Fruit fly (Drosophila melanogaster) whole organism, embryonic: ENCODE data around the gene CG5835.
A peak's percentile ranks its signal among the peaks of the same experiment; 100 is the strongest.

ENCODE experiments used
- Abd-B ChIP-seq: fragments of 200-800 bp; sonication (Bioruptor generic); optimal IDR thresholded peaks from 2 replicates; lab custom pipeline; 2018; ENCODE audit warnings: missing biosample characterization, mild to moderate bottlenecking, missing genetic modification characterization, moderate library complexity
- Adf1 ChIP-seq: fragments of 200-800 bp; sonication (Bioruptor generic); IDR thresholded peaks from 2 replicates; pipeline ENCODE4 v1.3.6; 2022; ENCODE audit warnings: missing biosample characterization, missing genetic modification characterization
- B-H2 ChIP-seq: fragments of 200-800 bp; sonication (Bioruptor generic); optimal IDR thresholded peaks from 2 replicates; lab custom pipeline; 2018; ENCODE audit warnings: missing biosample characterization, mild to moderate bottlenecking, missing genetic modification characterization
- CG10543 ChIP-seq: fragments of 200-800 bp; sonication (Bioruptor generic); optimal IDR thresholded peaks from 3 replicates; lab custom pipeline; 2017; ENCODE audit warnings: missing biosample characterization, mild to moderate bottlenecking, missing genetic modification characterization, moderate library complexity
- CG11456 ChIP-seq: fragments of 200-800 bp; sonication (Bioruptor generic); IDR thresholded peaks from 3 replicates; pipeline ENCODE4 v1.3.6; 2022; ENCODE audit warnings: missing biosample characterization, missing genetic modification characterization
- CG11504 ChIP-seq: fragments of 200-800 bp; sonication (Bioruptor generic); optimal IDR thresholded peaks from 3 replicates; lab custom pipeline; 2019; ENCODE audit warnings: missing biosample characterization, mild to moderate bottlenecking, missing genetic modification characterization, moderate library complexity
- CG11695 ChIP-seq: fragments of 200-800 bp; sonication (Bioruptor generic); IDR thresholded peaks from 3 replicates; pipeline ENCODE4 v1.3.6; 2022; ENCODE audit warnings: missing biosample characterization, missing genetic modification characterization
- CG12071 ChIP-seq: fragments of 200-800 bp; sonication (Bioruptor generic); optimal IDR thresholded peaks from 3 replicates; lab custom pipeline; 2018; ENCODE audit warnings: missing biosample characterization, mild to moderate bottlenecking, missing genetic modification characterization
- CG12236 ChIP-seq: fragments of 200-800 bp; sonication (Bioruptor generic); optimal IDR thresholded peaks from 2 replicates; lab custom pipeline; 2016; ENCODE audit warnings: missing biosample characterization, missing genetic modification characterization
- CG14441 ChIP-seq: fragments of 200-800 bp; sonication (Bioruptor generic); IDR thresholded peaks from 2 replicates; pipeline ENCODE4 v1.3.6; 2022; ENCODE audit warnings: missing biosample characterization, missing genetic modification characterization
- CG15011 ChIP-seq: fragments of 200-800 bp; sonication (Bioruptor generic); optimal IDR thresholded peaks from 3 replicates; lab custom pipeline; 2018; ENCODE audit warnings: missing biosample characterization, mild to moderate bottlenecking, missing genetic modification characterization
- CG15073 ChIP-seq: fragments of 200-800 bp; sonication (Bioruptor generic); optimal IDR thresholded peaks from 2 replicates; lab custom pipeline; 2016; ENCODE audit warnings: missing biosample characterization, missing genetic modification characterization
- CG17385 ChIP-seq: fragments of 200-800 bp; sonication (Bioruptor generic); optimal IDR thresholded peaks from 3 replicates; lab custom pipeline; 2018; ENCODE audit warnings: missing biosample characterization, mild to moderate bottlenecking, missing genetic modification characterization
- CG18262 ChIP-seq: fragments of 200-800 bp; optimal IDR thresholded peaks from 3 replicates; lab custom pipeline; 2019; ENCODE audit warnings: missing biosample characterization, mild to moderate bottlenecking, missing genetic modification characterization, moderate library complexity
- CG3065 ChIP-seq: fragments of 200-800 bp; sonication (Bioruptor generic); optimal IDR thresholded peaks from 2 replicates; lab custom pipeline; 2016; ENCODE audit warnings: missing biosample characterization, missing genetic modification characterization
- CG31388 ChIP-seq: fragments of 200-800 bp; sonication (Bioruptor generic); optimal IDR thresholded peaks from 2 replicates; lab custom pipeline; 2016; ENCODE audit warnings: missing biosample characterization, missing genetic modification characterization
- CG32767 ChIP-seq: fragments of 200-800 bp; sonication (Bioruptor generic); IDR thresholded peaks from 2 replicates; pipeline ENCODE4 v1.3.6; 2022; ENCODE audit warnings: missing biosample characterization, missing genetic modification characterization
- CG4282 ChIP-seq: fragments of 200-800 bp; sonication (Bioruptor generic); optimal IDR thresholded peaks from 2 replicates; lab custom pipeline; 2016; ENCODE audit warnings: missing biosample characterization, missing genetic modification characterization
- CG4404 ChIP-seq: fragments of 200-800 bp; sonication (Bioruptor generic); IDR thresholded peaks from 2 replicates; pipeline ENCODE4 v1.3.6; 2022; ENCODE audit warnings: missing biosample characterization, missing genetic modification characterization
- CG6654 ChIP-seq: fragments of 200-800 bp; sonication (Bioruptor generic); optimal IDR thresholded peaks from 2 replicates; lab custom pipeline; 2017; ENCODE audit warnings: missing biosample characterization, mild to moderate bottlenecking, missing genetic modification characterization
- CG6791 ChIP-seq: fragments of 200-800 bp; sonication (Bioruptor generic); IDR thresholded peaks from 3 replicates; pipeline ENCODE4 v1.3.6; 2022; ENCODE audit warnings: missing biosample characterization, missing genetic modification characterization; ENCODE audit not compliant: partially characterized antibody
- CG7271 ChIP-seq: fragments of 200-800 bp; sonication (Bioruptor generic); optimal IDR thresholded peaks from 2 replicates; lab custom pipeline; 2018; ENCODE audit warnings: missing biosample characterization, mild to moderate bottlenecking, missing genetic modification characterization, moderate library complexity
- CG9609 ChIP-seq: fragments of 200-800 bp; sonication (Bioruptor generic); optimal IDR thresholded peaks from 3 replicates; lab custom pipeline; 2016; ENCODE audit warnings: missing biosample characterization, missing genetic modification characterization
- Eip74EF ChIP-seq, 2 experiments: fragments of 200-800 bp in 1 of 2; fragments of >200 bp in 1 of 2; sonication (Bioruptor generic) in 1 of 2; optimal IDR thresholded peaks; 2 replicates each; lab custom pipeline; 2017 to 2019; ENCODE audit warnings: missing biosample characterization in 2 of 2, missing genetic modification characterization in 2 of 2, mild to moderate bottlenecking in 1 of 2, moderate library complexity in 1 of 2
- H15 ChIP-seq: fragments of 200-800 bp; sonication (Bioruptor generic); IDR thresholded peaks from 3 replicates; pipeline ENCODE4 v1.3.6; 2022; ENCODE audit warnings: missing biosample characterization, missing genetic modification characterization
- HLH4C ChIP-seq: fragments of 200-800 bp; sonication (Bioruptor generic); IDR thresholded peaks from 3 replicates; pipeline ENCODE4 v1.3.6; 2022; ENCODE audit warnings: missing biosample characterization, missing genetic modification characterization; ENCODE audit not compliant: partially characterized antibody
- Hand ChIP-seq: fragments of 200-800 bp; sonication (Bioruptor generic); optimal IDR thresholded peaks from 2 replicates; lab custom pipeline; 2017; ENCODE audit warnings: mild to moderate bottlenecking, missing biosample characterization, missing genetic modification reagents, missing genetic modification characterization
- Hr78 ChIP-seq, 2 experiments: fragments of 200-800 bp in 1 of 2; fragments of >200 bp in 1 of 2; sonication (Bioruptor generic) in 1 of 2; optimal IDR thresholded peaks; 2 replicates each; lab custom pipeline; 2017 to 2019; ENCODE audit warnings: missing biosample characterization in 2 of 2, missing genetic modification characterization in 2 of 2, mild to moderate bottlenecking in 1 of 2, moderate library complexity in 1 of 2
- MBD-R2 ChIP-seq: fragments of 200-800 bp; sonication (Bioruptor generic); IDR thresholded peaks from 2 replicates; pipeline ENCODE4 v1.3.6; 2022; ENCODE audit warnings: missing biosample characterization, missing genetic modification characterization
- NC2β ChIP-seq: fragments of 200-800 bp; sonication (Bioruptor generic); optimal IDR thresholded peaks from 2 replicates; lab custom pipeline; 2016; ENCODE audit warnings: missing biosample characterization, missing genetic modification characterization
- Sry-β ChIP-seq: fragments of 200-800 bp; sonication (Bioruptor generic); optimal IDR thresholded peaks from 2 replicates; lab custom pipeline; 2018; ENCODE audit warnings: missing biosample characterization, mild to moderate bottlenecking, missing genetic modification characterization, moderate library complexity
- Taf1 ChIP-seq: fragments of 200-800 bp; sonication (Bioruptor generic); IDR thresholded peaks from 2 replicates; pipeline ENCODE4 v1.3.6; 2022; ENCODE audit warnings: missing biosample characterization, missing genetic modification characterization
- Usf ChIP-seq: fragments of 200-800 bp; sonication (Bioruptor generic); optimal IDR thresholded peaks from 2 replicates; lab custom pipeline; 2017; ENCODE audit warnings: missing genotype, missing biosample characterization, missing genetic modification characterization
- YL-1 ChIP-seq: fragments of 200-800 bp; sonication (Bioruptor generic); optimal IDR thresholded peaks from 3 replicates; lab custom pipeline; 2017; ENCODE audit warnings: missing biosample characterization, mild to moderate bottlenecking, missing genetic modification characterization
- az2 ChIP-seq: fragments of 200-800 bp; sonication (Bioruptor generic); optimal IDR thresholded peaks from 3 replicates; lab custom pipeline; 2016; ENCODE audit warnings: missing biosample characterization, missing genetic modification characterization
- cato ChIP-seq: fragments of 200-800 bp; sonication (Bioruptor generic); optimal IDR thresholded peaks from 2 replicates; lab custom pipeline; 2016; ENCODE audit warnings: missing biosample characterization, missing genetic modification characterization, borderline replicate concordance
- cg ChIP-seq: fragments of 200-800 bp; sonication (Bioruptor generic); optimal IDR thresholded peaks from 3 replicates; lab custom pipeline; 2019; ENCODE audit warnings: missing biosample characterization, mild to moderate bottlenecking, missing genetic modification characterization, moderate library complexity
- chif ChIP-seq, 2 experiments: fragments of 200-800 bp; sonication (Bioruptor generic); optimal IDR thresholded peaks; 3 replicates each; lab custom pipeline; 2016; ENCODE audit warnings: missing biosample characterization in 2 of 2, missing genetic modification characterization in 2 of 2
- croc ChIP-seq: fragments of 200-800 bp; sonication (Bioruptor generic); conservative IDR thresholded peaks from 3 replicates; pipeline ENCODE4 v1.3.6; 2022; ENCODE audit warnings: missing biosample characterization, missing genetic modification characterization
- cwo ChIP-seq: fragments of 200-800 bp; sonication (Bioruptor generic); optimal IDR thresholded peaks from 3 replicates; lab custom pipeline; 2017; ENCODE audit warnings: missing biosample characterization, missing genetic modification characterization, mild to moderate bottlenecking, moderate library complexity, missing genetic modification reagents
- fru ChIP-seq: fragments of >200 bp; optimal IDR thresholded peaks from 2 replicates; lab custom pipeline; 2017
- ftz-f1 ChIP-seq: fragments of 200-800 bp; sonication (Bioruptor generic); optimal IDR thresholded peaks from 2 replicates; lab custom pipeline; 2016; ENCODE audit warnings: missing biosample characterization, missing genetic modification characterization
- hb ChIP-seq: fragments of 200-800 bp; sonication (Bioruptor generic); IDR thresholded peaks from 3 replicates; pipeline ENCODE4 v1.3.6; 2022; ENCODE audit warnings: missing biosample characterization, missing genetic modification characterization; ENCODE audit not compliant: partially characterized antibody
- klu ChIP-seq: fragments of 200-800 bp; sonication (Bioruptor generic); IDR thresholded peaks from 2 replicates; pipeline ENCODE4 v1.3.6; 2022; ENCODE audit warnings: missing biosample characterization, missing genetic modification characterization
- lmd ChIP-seq: fragments of 200-800 bp; sonication (Bioruptor generic); IDR thresholded peaks from 2 replicates; pipeline ENCODE4 v1.3.6; 2022; ENCODE audit warnings: missing biosample characterization, missing genetic modification characterization
- p53 ChIP-seq: fragments of 200-800 bp; sonication (Bioruptor generic); optimal IDR thresholded peaks from 2 replicates; lab custom pipeline; 2016; ENCODE audit warnings: missing biosample characterization, missing genetic modification characterization
- sima ChIP-seq: fragments of 200-800 bp; sonication (Bioruptor generic); optimal IDR thresholded peaks from 2 replicates; lab custom pipeline; 2016; ENCODE audit warnings: missing biosample characterization, missing genetic modification characterization
- slbo ChIP-seq: fragments of 200-800 bp; sonication (Bioruptor generic); IDR thresholded peaks from 2 replicates; pipeline ENCODE4 v1.3.6; 2022; ENCODE audit warnings: missing biosample characterization, missing genetic modification characterization
- vnd ChIP-seq: fragments of 200-800 bp; sonication (Bioruptor generic); IDR thresholded peaks from 3 replicates; pipeline ENCODE4 v1.3.6; 2022; ENCODE audit warnings: missing biosample characterization, missing genetic modification characterization; ENCODE audit not compliant: partially characterized antibody
- wek ChIP-seq: fragments of 200-800 bp; sonication (Bioruptor generic); optimal IDR thresholded peaks from 3 replicates; lab custom pipeline; 2018; ENCODE audit warnings: missing biosample characterization, mild to moderate bottlenecking, missing genetic modification characterization, moderate library complexity

The CG5835 gene

dm6 chr3R:19162135-19162616 is 8.7 kb upstream of the CG5835 start, which contains the start of the genes CG42359 and Nsun5 (continued):
- peak; percentile 85 for TF ChIP-seq CG32767 (GFP tag; lab: Robert Waterston, UW)
- peak; percentile 86 for TF ChIP-seq HLH4C (GFP tag; lab: Robert Waterston, UW)
- TF ChIP-seq CG15011 (GFP tag; lab: Kevin White, UChicago): peak; percentile 55
- peak in 1 of 2 experiments; percentile 63 for TF ChIP-seq Eip74EF (GFP tag; optimal IDR thresholded peaks at IDR 0.05; lab: Kevin White, UChicago)
- peak; percentile 83 for TF ChIP-seq p53
- peak; percentile 33; the same call in 1 of the 2 replicates for TF ChIP-seq Adf1
- peak; percentile 99 for TF ChIP-seq cwo (GFP tag; lab: Kevin White, UChicago)
- peak; percentile 85 for TF ChIP-seq CG12071 (GFP tag; lab: Kevin White, UChicago)
- TF ChIP-seq klu (GFP tag; lab: Robert Waterston, UW): peak; percentile 73
- peak; percentile 84 for TF ChIP-seq lmd (GFP tag; lab: Robert Waterston, UW)
- TF ChIP-seq az2 (GFP tag; lab: Kevin White, UChicago): peak; percentile 93
- TF ChIP-seq CG11504: peak; percentile 86
- TF ChIP-seq CG9609 (GFP tag; lab: Kevin White, UChicago): peak; percentile 93
- TF ChIP-seq CG17385 (GFP tag; lab: Kevin White, UChicago): peak; percentile 74
- peak; percentile 83 for TF ChIP-seq CG11695 (GFP tag; lab: Robert Waterston, UW)
- TF ChIP-seq Usf (GFP tag; lab: Kevin White, UChicago): peak; percentile 84
- TF ChIP-seq ftz-f1 (GFP tag; lab: Kevin White, UChicago): peak; percentile 98
- TF ChIP-seq CG7271: peak; percentile 84
- TF ChIP-seq CG11456: peak; percentile 91
- peak; percentile 79 for TF ChIP-seq CG3065 (GFP tag; lab: Kevin White, UChicago)
- TF ChIP-seq slbo (GFP tag; lab: Robert Waterston, UW): peak; percentile 95
- peak; percentile 86 for TF ChIP-seq CG6791 (GFP tag; lab: Robert Waterston, UW)
- TF ChIP-seq B-H2 (GFP tag; lab: Kevin White, UChicago): peak; percentile 91
- TF ChIP-seq CG15073 (GFP tag; lab: Kevin White, UChicago): peak; percentile 10
- peak; percentile 57 for TF ChIP-seq CG6654
- TF ChIP-seq sima: peak; percentile 62
- TF ChIP-seq Taf1 (GFP tag; lab: Robert Waterston, UW): peak; percentile 80
- TF ChIP-seq MBD-R2 (GFP tag; lab: Robert Waterston, UW): peak; percentile 87
- peak; percentile 48 for TF ChIP-seq Hand (GFP tag; lab: Kevin White, UChicago)
- TF ChIP-seq croc (GFP tag; lab: Robert Waterston, UW): peak; percentile 70
- TF ChIP-seq CG18262 (tag; lab: Kevin White, UChicago): peak; percentile 86
- TF ChIP-seq CG4282 (GFP tag; lab: Kevin White, UChicago): peak; percentile 85
- peak; percentile 87 for TF ChIP-seq cato
- TF ChIP-seq H15 (GFP tag; lab: Robert Waterston, UW): peak; percentile 85; the same call in 2 of the 3 replicates
- TF ChIP-seq CG31388 (GFP tag; lab: Kevin White, UChicago): peak; percentile 63
- TF ChIP-seq hb (GFP tag; lab: Robert Waterston, UW): peak; percentile 73
- TF ChIP-seq YL-1 (GFP tag; lab: Kevin White, UChicago): peak; percentile 95
- peak; percentile 90 for TF ChIP-seq Abd-B
- TF ChIP-seq fru (lab: Kevin White, UChicago): no peak
- peak; percentile 85 for TF ChIP-seq CG4404 (GFP tag; lab: Robert Waterston, UW)
- peak; percentile 85 for TF ChIP-seq wek
- peak; percentile 91 for TF ChIP-seq NC2β
- peak in 1 of 2 experiments; percentile 41 for TF ChIP-seq Hr78 (GFP tag; optimal IDR thresholded peaks at IDR 0.05; lab: Kevin White, UChicago)
- TF ChIP-seq chif (GFP tag; optimal IDR thresholded peaks at IDR 0.05; lab: Kevin White, UChicago): peak; percentile 83 to 90
- peak; percentile 92 for TF ChIP-seq CG10543 (GFP tag; lab: Kevin White, UChicago)
- peak; percentile 85 for TF ChIP-seq cg (GFP tag; lab: Kevin White, UChicago)
- peak; percentile 85 for TF ChIP-seq vnd (GFP tag; lab: Robert Waterston, UW)
- peak; percentile 35 for TF ChIP-seq Sry-β (GFP tag; lab: Kevin White, UChicago)
- peak; percentile 91 for TF ChIP-seq CG14441
- peak; percentile 87 for TF ChIP-seq CG12236
